Worm (Caenorhabditis elegans) whole organism, late embryonic: ENCODE data around the gene F58A6.5.

Source experiments
- C08G9.2 ChIP-seq: sonication (generic microtip); optimal IDR thresholded peaks from 2 replicates; lab custom pipeline; 2016; ENCODE audit warnings: mild to moderate bottlenecking, missing genetic modification characterization, moderate library complexity, missing compliant biosample characterization
- C38D4.7 ChIP-seq: fragments of 200-800 bp; sonication (Bioruptor generic); optimal IDR thresholded peaks from 2 replicates; lab custom pipeline; 2018; ENCODE audit warnings: mild to moderate bottlenecking, missing genetic modification characterization, moderate library complexity, missing compliant biosample characterization
- K02D7.2 ChIP-seq: sonication (generic microtip); optimal IDR thresholded peaks from 2 replicates; lab custom pipeline; 2017; ENCODE audit warnings: mild to moderate bottlenecking, missing genetic modification characterization, missing compliant biosample characterization
- K09A11.1 ChIP-seq: sonication (generic microtip); optimal IDR thresholded peaks from 2 replicates; lab custom pipeline; 2017; ENCODE audit warnings: antibody characterized with exemption, mild to moderate bottlenecking, missing genetic modification characterization, missing compliant biosample characterization; ENCODE audit not compliant: insufficient read depth
- T23F11.4 ChIP-seq: fragments of 200-800 bp; sonication (Bioruptor generic); optimal IDR thresholded peaks from 2 replicates; lab custom pipeline; 2018; ENCODE audit warnings: mild to moderate bottlenecking, missing genetic modification characterization, missing compliant biosample characterization
- Y22D7AL.16 ChIP-seq: sonication (generic microtip); optimal IDR thresholded peaks from 2 replicates; lab custom pipeline; 2016; ENCODE audit warnings: missing genetic modification characterization, missing compliant biosample characterization
- ahr-1 ChIP-seq: sonication (generic microtip); optimal IDR thresholded peaks from 2 replicates; lab custom pipeline; 2016; ENCODE audit warnings: missing genetic modification characterization, missing compliant biosample characterization
- ama-1 ChIP-seq: fragments of 150-350 bp; optimal IDR thresholded peaks from 2 replicates; lab custom pipeline; 2014
- ceh-22 ChIP-seq: sonication (generic microtip); optimal IDR thresholded peaks from 2 replicates; lab custom pipeline; 2017; ENCODE audit warnings: missing biosample characterization, missing genetic modification characterization
- ceh-24 ChIP-seq: sonication (generic microtip); optimal IDR thresholded peaks from 2 replicates; lab custom pipeline; 2016; ENCODE audit warnings: mild to moderate bottlenecking, missing genetic modification characterization, missing compliant biosample characterization
- ceh-31 ChIP-seq: sonication (generic microtip); optimal IDR thresholded peaks from 2 replicates; lab custom pipeline; 2016; ENCODE audit warnings: missing genetic modification characterization, missing compliant biosample characterization
- ceh-48 ChIP-seq: sonication (generic microtip); optimal IDR thresholded peaks from 2 replicates; lab custom pipeline; 2016; ENCODE audit warnings: missing genetic modification characterization, inconsistent platforms, missing compliant biosample characterization
- ceh-6 ChIP-seq: fragments of 200-800 bp; sonication (Bioruptor generic); optimal IDR thresholded peaks from 2 replicates; lab custom pipeline; 2018; ENCODE audit warnings: mild to moderate bottlenecking, missing genetic modification characterization, missing compliant biosample characterization
- ceh-9 ChIP-seq: sonication (generic microtip); optimal IDR thresholded peaks from 2 replicates; lab custom pipeline; 2016; ENCODE audit warnings: mild to moderate bottlenecking, missing genetic modification characterization, inconsistent platforms, missing compliant biosample characterization
- dve-1 ChIP-seq: sonication (generic microtip); optimal IDR thresholded peaks from 2 replicates; lab custom pipeline; 2017; ENCODE audit warnings: antibody characterized with exemption, mild to moderate bottlenecking, missing genetic modification characterization, missing compliant biosample characterization
- elt-2 ChIP-seq: sonication (generic microtip); optimal IDR thresholded peaks from 2 replicates; lab custom pipeline; 2016; ENCODE audit warnings: missing genetic modification reagents, missing genetic modification characterization, missing compliant biosample characterization
- elt-4 ChIP-seq: sonication (generic microtip); optimal IDR thresholded peaks from 2 replicates; lab custom pipeline; 2016; ENCODE audit warnings: missing genetic modification characterization, missing compliant biosample characterization
- ets-4 ChIP-seq: sonication (generic microtip); optimal IDR thresholded peaks from 2 replicates; lab custom pipeline; 2016; ENCODE audit warnings: missing genetic modification characterization, missing compliant biosample characterization
- fkh-6 ChIP-seq: sonication (generic microtip); optimal IDR thresholded peaks from 2 replicates; lab custom pipeline; 2016; ENCODE audit warnings: missing genetic modification characterization, missing compliant biosample characterization
- gmeb-2 ChIP-seq: sonication (generic microtip); optimal IDR thresholded peaks from 2 replicates; lab custom pipeline; 2016; ENCODE audit warnings: missing genetic modification characterization, inconsistent platforms, missing compliant biosample characterization
- hlh-30 ChIP-seq: sonication (generic microtip); optimal IDR thresholded peaks from 2 replicates; lab custom pipeline; 2017; ENCODE audit warnings: antibody characterized with exemption, missing genetic modification characterization, missing compliant biosample characterization; ENCODE audit not compliant: insufficient read depth
- hlh-6 ChIP-seq: sonication (generic microtip); optimal IDR thresholded peaks from 2 replicates; lab custom pipeline; 2016; ENCODE audit warnings: missing genotype, missing genetic modification characterization, missing compliant biosample characterization
- lin-11 ChIP-seq: fragments of 200-800 bp; sonication (Bioruptor generic); optimal IDR thresholded peaks from 2 replicates; lab custom pipeline; 2018; ENCODE audit warnings: mild to moderate bottlenecking, missing genetic modification characterization, missing compliant biosample characterization
- madf-2 ChIP-seq: sonication (generic microtip); optimal IDR thresholded peaks from 2 replicates; lab custom pipeline; 2017; ENCODE audit warnings: missing genetic modification characterization, missing compliant biosample characterization
- mec-3 ChIP-seq: sonication (generic microtip); optimal IDR thresholded peaks from 2 replicates; lab custom pipeline; 2016; ENCODE audit warnings: borderline replicate concordance, missing genetic modification characterization, missing compliant biosample characterization
- nhr-232 ChIP-seq: sonication (generic microtip); optimal IDR thresholded peaks from 2 replicates; lab custom pipeline; 2016; ENCODE audit warnings: missing genetic modification characterization, missing compliant biosample characterization
- npax-4 ChIP-seq: sonication (generic microtip); optimal IDR thresholded peaks from 2 replicates; lab custom pipeline; 2016; ENCODE audit warnings: missing genetic modification characterization, missing compliant biosample characterization
- pag-3 ChIP-seq: sonication (generic microtip); optimal IDR thresholded peaks from 2 replicates; lab custom pipeline; 2016; ENCODE audit warnings: missing compliant biosample characterization, missing genetic modification characterization, borderline replicate concordance
- pha-2 ChIP-seq: sonication (generic microtip); optimal IDR thresholded peaks from 2 replicates; lab custom pipeline; 2017; ENCODE audit warnings: mild to moderate bottlenecking, missing genetic modification characterization, missing compliant biosample characterization
- ref-2 ChIP-seq: sonication (generic microtip); optimal IDR thresholded peaks from 2 replicates; lab custom pipeline; 2016; ENCODE audit warnings: missing genetic modification characterization, missing compliant biosample characterization
- sdc-2 ChIP-seq: sonication (generic microtip); optimal IDR thresholded peaks from 2 replicates; lab custom pipeline; 2016; ENCODE audit warnings: missing genotype, missing genetic modification characterization, missing compliant biosample characterization
- sox-4 ChIP-seq: sonication (generic microtip); optimal IDR thresholded peaks from 2 replicates; lab custom pipeline; 2017; ENCODE audit warnings: mild to moderate bottlenecking, missing genetic modification characterization, inconsistent platforms, missing compliant biosample characterization
- syd-9 ChIP-seq: sonication (generic microtip); optimal IDR thresholded peaks from 2 replicates; lab custom pipeline; 2016; ENCODE audit warnings: mild to moderate bottlenecking, missing genetic modification characterization, moderate library complexity, missing compliant biosample characterization
- tbx-2 ChIP-seq: sonication (generic microtip); optimal IDR thresholded peaks from 2 replicates; lab custom pipeline; 2016; ENCODE audit warnings: missing genetic modification characterization, missing compliant biosample characterization
- tbx-7 ChIP-seq: sonication (generic microtip); optimal IDR thresholded peaks from 2 replicates; lab custom pipeline; 2016; ENCODE audit warnings: missing genotype, missing genetic modification characterization, missing compliant biosample characterization
- unc-42 ChIP-seq: sonication (generic microtip); optimal IDR thresholded peaks from 2 replicates; lab custom pipeline; 2016; ENCODE audit warnings: missing genotype, missing genetic modification characterization, missing compliant biosample characterization
- unc-86 ChIP-seq: sonication (generic microtip); optimal IDR thresholded peaks from 2 replicates; lab custom pipeline; 2016; ENCODE audit warnings: missing genetic modification characterization, missing compliant biosample characterization

F58A6.5 gene

DNA sequence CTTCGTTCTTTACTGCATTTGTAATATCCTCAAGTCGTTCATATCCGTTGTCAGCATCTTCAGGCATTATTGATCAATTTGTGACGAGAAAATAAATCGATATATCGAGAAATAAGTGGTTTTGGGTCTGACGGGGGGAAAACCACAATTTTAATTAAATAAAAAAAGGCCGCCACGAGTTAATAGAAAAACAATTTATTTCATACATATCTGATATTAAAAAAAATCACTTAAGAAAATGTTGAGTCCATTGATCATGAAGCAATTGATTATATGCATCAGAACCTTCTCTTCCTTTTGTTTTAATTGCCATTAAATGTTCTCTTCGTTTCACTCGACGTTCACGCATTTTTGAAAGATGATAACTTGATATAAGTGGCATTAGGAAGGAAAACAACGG is at the start of gene F58A6.5:
Gene F58A6.5, minus strand, starts transcription at position 101 of the 400 bp plus-strand sequence.
- TF ChIP-seq K02D7.2 (tag; lab: Kevin White, UChicago) (no peak), ceh-31 (tag; lab: Kevin White, UChicago) (no peak)

DNA sequence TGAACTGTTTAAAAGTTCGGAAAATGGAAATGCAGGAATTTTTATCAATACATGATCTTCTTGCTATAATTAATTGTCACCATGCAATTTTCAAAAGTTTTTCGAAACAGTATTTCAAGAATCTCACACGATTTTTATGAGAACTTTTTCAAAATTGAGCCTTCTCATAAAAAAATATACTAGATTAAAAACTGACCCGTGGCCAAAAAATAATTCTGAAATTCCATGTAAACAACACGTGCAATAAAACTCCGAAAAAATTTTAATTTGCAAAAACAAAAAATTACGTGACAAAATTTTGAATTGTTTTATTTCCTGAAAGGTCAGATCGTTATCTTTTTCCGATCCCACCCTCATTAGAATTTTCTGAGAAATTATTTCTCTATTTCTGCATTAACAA is 47.3 kb upstream of the F58A6.5 start, which contains the start of gene C34F11.5:
Gene C34F11.5, plus strand, starts transcription at position 301 of the 400 bp plus-strand sequence.
- TF ChIP-seq gmeb-2 (no peak), pha-2 (tag; lab: Kevin White, UChicago) (no peak), ceh-22 (tag; lab: Kevin White, UChicago) (no peak), sox-4 (tag; lab: Kevin White, UChicago) (no peak), hlh-6 (tag; lab: Kevin White, UChicago) (no peak), tbx-7 (tag; lab: Kevin White, UChicago) (no peak), ceh-48 (tag; lab: Kevin White, UChicago) (no peak), elt-2 (tag; lab: Kevin White, UChicago) (no peak), sdc-2 (tag; lab: Kevin White, UChicago) (no peak), C38D4.7 (GFP tag; lab: Kevin White, UChicago) (no peak)

DNA sequence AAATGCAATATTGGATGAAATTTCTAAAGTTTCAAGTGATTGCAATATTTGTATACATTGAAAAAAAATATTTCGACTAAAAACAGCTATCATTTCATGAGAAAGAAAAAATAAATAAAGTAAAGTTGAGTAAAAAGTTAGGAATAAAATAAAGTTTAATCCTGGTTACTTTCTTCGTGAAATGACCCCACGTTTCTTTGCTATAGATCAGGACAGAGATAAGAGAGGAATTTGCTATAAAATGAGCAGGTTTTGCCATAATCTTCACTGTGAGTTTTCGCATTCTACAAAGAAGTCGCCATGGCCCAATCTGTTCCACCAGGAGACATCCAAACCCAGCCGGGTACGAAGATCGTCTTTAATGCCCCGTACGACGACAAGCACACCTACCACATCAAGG is 45.8 kb upstream of the F58A6.5 start, which contains the start of gene msp-49:
Gene msp-49, plus strand, starts transcription at position 301 of the 400 bp plus-strand sequence.
- no peak for TF ChIP-seq lin-11
- TF ChIP-seq ceh-22 (tag; lab: Kevin White, UChicago): no peak
- no peak for TF ChIP-seq elt-4 (tag; lab: Kevin White, UChicago)
- no peak for TF ChIP-seq K09A11.1 (tag; lab: Kevin White, UChicago)
- TF ChIP-seq K02D7.2 (tag; lab: Kevin White, UChicago): no peak
- TF ChIP-seq ceh-6 (GFP tag; lab: Kevin White, UChicago): no peak
- no peak for TF ChIP-seq fkh-6 (tag; lab: Kevin White, UChicago)
- TF ChIP-seq hlh-30 (tag; lab: Kevin White, UChicago): no peak
- TF ChIP-seq tbx-7 (tag; lab: Kevin White, UChicago): no peak
- TF ChIP-seq ref-2 (tag; lab: Kevin White, UChicago): no peak
- TF ChIP-seq syd-9 (tag; lab: Kevin White, UChicago): no peak
- TF ChIP-seq dve-1 (tag; lab: Kevin White, UChicago): no peak
- TF ChIP-seq tbx-2 (tag; lab: Kevin White, UChicago): no peak
- no peak for TF ChIP-seq C38D4.7 (GFP tag; lab: Kevin White, UChicago)
- TF ChIP-seq C08G9.2 (tag; lab: Kevin White, UChicago): no peak
- no peak for TF ChIP-seq unc-42 (tag; lab: Kevin White, UChicago)
- no peak for TF ChIP-seq ceh-24 (tag; lab: Kevin White, UChicago)

DNA sequence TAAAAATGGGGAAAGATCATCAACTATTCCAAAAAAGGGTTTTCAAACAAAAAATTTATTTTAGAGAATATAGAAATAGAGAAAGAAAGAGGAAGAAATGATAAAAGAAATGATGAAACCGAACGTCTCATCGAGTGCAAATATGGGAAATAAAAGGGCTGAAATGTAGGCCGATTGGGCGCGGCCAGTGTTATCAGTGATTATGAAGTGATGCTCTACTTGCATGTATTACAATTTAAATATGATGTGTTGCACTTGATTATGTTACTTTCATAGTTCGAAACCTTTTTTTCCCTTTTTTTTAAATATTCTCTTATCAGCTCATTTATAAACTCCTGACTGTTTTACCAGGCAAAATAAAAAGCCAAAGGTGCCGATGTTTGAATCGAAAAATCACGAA is 43.5 kb upstream of the F58A6.5 start:
- TF ChIP-seq ama-1 (lab: Kevin White, UChicago) (no peak), elt-2 (tag; lab: Kevin White, UChicago) (peak; percentile 71)

DNA sequence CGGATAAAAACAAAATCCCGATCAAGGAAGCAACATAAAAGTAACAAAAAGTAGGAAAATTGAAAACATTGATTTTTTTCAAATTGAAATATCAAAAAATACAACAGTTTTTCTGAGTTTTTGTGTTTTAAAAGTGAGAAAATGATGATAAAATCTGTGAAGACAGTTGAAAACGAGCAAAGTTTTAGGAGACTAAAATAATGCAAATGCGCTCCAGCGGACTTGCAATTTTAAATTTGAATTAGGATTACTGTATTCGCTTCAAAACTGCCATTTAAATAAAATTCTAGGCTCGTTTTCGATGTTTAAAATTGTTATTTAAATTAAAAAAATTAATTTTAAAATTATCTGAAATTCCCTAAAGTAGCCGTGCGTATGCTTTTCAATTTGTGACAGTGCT is 39.7 kb upstream of the F58A6.5 start:
- no peak for TF ChIP-seq npax-4 (tag; lab: Kevin White, UChicago)
- TF ChIP-seq ref-2 (tag; lab: Kevin White, UChicago): no peak
- TF ChIP-seq syd-9 (tag; lab: Kevin White, UChicago): no peak
- TF ChIP-seq elt-2 (tag; lab: Kevin White, UChicago): no peak
- TF ChIP-seq unc-86 (tag; lab: Kevin White, UChicago): no peak
- TF ChIP-seq Y22D7AL.16 (tag; lab: Kevin White, UChicago): no peak
- TF ChIP-seq mec-3 (tag; lab: Kevin White, UChicago): no peak
- TF ChIP-seq ceh-48 (tag; lab: Kevin White, UChicago): no peak
- no peak for TF ChIP-seq hlh-6 (tag; lab: Kevin White, UChicago)
- TF ChIP-seq T23F11.4 (GFP tag; lab: Kevin White, UChicago): no peak
- no peak for TF ChIP-seq ceh-24 (tag; lab: Kevin White, UChicago)
- TF ChIP-seq ets-4 (tag; lab: Kevin White, UChicago): no peak
- no peak for TF ChIP-seq ceh-9 (tag; lab: Kevin White, UChicago)
- TF ChIP-seq elt-4 (tag; lab: Kevin White, UChicago): no peak
- TF ChIP-seq ceh-22 (tag; lab: Kevin White, UChicago): no peak
- TF ChIP-seq ahr-1 (tag; lab: Kevin White, UChicago): no peak
- no peak for TF ChIP-seq nhr-232
- TF ChIP-seq pag-3 (tag; lab: Kevin White, UChicago): no peak
- TF ChIP-seq madf-2 (tag; lab: Kevin White, UChicago): no peak
